Worm (Caenorhabditis elegans): ENCODE results near the gene F35H10.2.

Gene F35H10.2

DNA sequence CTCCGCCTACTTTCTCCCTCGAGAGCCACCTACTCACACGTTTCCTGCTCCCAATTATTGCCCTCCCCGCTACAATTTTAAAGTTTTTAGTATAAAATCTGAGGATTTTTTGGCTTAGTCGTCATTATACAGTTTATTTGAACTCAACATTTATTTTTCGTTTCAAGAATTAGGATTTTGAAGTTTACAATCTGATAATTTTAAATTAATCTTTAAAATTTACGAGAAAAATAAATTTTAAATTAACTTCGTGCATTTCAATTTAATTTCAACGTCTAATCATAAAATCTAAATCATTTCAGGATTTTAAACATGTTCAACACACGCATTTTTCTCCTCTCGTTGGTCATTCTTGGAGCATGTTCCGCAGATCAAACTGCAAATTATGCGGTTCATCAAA, at the start of gene F35H10.2:
Gene F35H10.2, plus strand, starts transcription at position 301 of the 400 bp plus-strand sequence.
- TF ChIP-seq unc-62 (GFP tag; optimal IDR thresholded peaks at IDR 0.05) = no peak

DNA sequence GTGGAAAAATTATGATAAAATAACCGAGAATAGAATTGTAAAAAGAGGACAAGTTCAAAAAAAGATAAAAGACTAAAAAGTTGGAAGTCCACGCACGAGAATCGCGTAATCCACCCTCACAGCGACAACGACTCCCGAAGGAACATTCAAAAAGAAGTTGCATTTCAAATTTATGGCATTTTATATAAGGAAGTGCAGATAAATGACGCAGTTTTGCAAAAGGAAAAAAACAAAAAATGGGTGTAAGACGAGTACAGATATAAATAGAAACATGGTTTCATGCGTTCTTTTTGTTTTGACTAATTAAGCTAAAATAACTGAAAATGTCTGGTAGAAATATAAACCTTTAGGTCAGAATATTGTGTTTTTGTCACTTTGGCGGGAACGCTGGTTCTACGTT, 45.8 kb upstream of the F35H10.2 start:
- no peak for TF ChIP-seq unc-62 (GFP tag; optimal IDR thresholded peaks at IDR 0.05)

DNA sequence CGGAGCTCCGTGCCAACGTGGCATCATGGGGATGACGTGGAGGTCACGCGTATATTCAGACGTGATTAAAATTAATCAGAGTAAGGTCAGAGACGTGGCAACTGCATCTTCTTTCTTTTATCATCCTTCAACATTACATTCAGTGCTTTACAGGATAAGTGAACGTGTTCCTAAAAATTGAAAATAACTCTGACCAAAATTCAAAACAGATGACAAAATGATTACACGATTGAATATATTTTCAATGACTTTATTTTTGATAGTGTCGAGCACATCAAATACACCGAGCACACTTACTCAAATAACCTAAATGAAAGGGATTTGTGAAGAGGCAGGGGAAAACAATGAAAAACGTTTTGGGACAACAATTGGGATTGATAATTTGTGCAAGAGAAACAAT, 42.7 kb upstream of the F35H10.2 start, which contains the start of gene K07H8.9:
Gene K07H8.9, minus strand, starts transcription at position 125 of the 400 bp plus-strand sequence.
- TF ChIP-seq unc-62 (GFP tag; optimal IDR thresholded peaks at IDR 0.05) = no peak

DNA sequence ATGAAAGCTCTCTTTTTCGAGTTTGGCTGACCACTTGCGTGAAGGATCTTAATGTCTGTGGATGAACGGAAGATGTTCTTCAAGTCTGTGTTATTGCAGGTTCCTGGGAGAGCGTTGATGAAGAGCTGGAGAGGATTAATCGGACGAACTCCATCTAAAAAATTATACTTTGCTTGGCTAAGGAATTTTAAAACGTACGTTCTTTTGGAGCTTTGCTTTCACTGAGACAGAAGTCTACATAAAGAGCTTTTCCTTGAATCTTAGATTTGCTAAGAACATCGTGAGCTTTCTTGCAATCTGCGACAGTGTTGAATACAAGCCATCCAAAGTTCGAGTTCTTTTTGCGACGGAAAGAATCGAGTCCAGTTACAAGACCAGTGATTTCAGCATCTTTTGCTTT, 41.7 kb upstream of the F35H10.2 start:
- TF ChIP-seq unc-62 (GFP tag; optimal IDR thresholded peaks at IDR 0.05) = no peak

DNA sequence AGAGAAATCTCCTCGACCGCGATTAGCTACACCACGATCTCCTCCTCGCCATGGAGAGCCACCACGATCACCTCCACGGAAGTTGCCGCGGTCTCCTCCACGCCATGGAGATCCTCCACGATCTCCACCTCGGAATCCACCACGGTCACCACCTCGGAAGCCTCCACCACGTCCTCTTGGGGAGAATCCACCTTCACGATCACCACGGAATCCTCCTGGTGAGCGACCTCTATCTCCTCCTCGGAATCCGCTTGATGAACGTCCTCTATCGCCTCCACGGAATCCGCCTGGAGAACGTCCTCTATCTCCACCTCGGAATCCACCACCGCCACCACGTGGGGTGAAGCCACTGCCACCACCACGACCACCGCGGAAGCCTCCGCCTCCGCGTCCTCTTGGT, 39.9 kb upstream of the F35H10.2 start:
- no peak for TF ChIP-seq unc-62 (GFP tag; optimal IDR thresholded peaks at IDR 0.05)

DNA sequence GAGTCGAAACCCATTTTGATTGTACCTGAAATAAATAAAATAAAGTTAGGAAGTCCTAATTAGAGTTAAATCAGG, 39.7 kb upstream of the F35H10.2 start, which contains the start of gene nucl-1:
Gene nucl-1, minus strand, starts transcription at position 26 of the 75 bp plus-strand sequence.
- TF ChIP-seq unc-62 (GFP tag; optimal IDR thresholded peaks at IDR 0.05) = no peak

DNA sequence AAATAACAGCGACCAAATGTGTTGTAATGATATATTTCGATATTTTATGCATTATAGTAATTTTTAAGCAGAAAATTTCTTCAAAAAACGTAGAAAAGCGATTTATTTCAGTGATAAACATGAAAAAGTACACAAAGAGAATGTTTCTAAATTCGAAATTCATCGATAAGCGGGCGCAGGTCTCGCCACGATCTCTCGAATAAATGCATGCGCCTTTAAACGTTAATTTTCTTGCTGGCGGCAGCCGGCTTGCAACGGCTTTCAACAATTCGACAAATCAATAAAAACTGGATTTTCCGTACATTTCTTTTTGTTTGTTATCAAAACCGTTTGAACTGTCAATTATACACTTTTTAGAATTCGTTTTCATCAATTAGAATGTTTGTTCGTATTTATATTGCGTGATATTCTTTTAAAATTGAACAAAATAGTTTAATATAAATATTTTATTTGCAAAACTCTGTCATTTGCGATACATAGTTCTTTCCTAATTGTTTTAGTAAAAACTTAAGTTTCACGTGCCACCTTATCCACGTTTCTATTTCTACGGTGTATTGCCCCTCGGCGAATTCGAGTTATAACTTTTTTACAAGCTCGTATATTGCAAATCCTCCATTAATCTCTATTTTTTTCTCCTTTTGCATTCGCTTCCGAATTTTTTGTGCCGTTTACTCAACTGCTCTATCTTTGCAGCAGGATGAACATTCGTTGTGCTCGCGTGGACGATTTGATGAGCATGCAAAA, 39.3 kb upstream of the F35H10.2 start, which contains the start of gene daf-31:
Gene daf-31, plus strand, starts transcription at position 694 of the 744 bp plus-strand sequence.
- no peak for TF ChIP-seq unc-62 (GFP tag; optimal IDR thresholded peaks at IDR 0.05)

DNA sequence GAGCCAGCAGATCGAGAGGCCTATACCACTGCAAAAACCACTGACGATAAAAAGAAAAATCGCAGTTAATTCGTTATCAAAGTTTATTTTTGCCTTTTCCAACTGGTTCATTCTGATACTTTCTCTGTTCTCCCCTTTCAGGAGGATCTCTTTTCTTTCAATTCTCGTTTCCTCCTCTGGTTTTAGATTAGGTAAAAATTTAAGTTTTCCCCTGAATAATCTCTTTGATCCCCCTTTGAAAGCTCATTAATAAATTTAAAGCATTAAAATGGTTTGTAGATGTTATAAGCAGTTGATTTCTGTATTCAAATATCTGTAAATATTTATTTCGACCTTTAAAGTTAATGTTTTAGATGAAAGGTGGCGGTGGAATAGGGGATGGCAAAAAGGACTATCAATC, 37.8 kb upstream of the F35H10.2 start, which contains the start of gene K07H8.2:
Gene K07H8.2, plus strand, starts transcription at position 301 of the 400 bp plus-strand sequence.
- no peak for TF ChIP-seq unc-62 (GFP tag; optimal IDR thresholded peaks at IDR 0.05)

DNA sequence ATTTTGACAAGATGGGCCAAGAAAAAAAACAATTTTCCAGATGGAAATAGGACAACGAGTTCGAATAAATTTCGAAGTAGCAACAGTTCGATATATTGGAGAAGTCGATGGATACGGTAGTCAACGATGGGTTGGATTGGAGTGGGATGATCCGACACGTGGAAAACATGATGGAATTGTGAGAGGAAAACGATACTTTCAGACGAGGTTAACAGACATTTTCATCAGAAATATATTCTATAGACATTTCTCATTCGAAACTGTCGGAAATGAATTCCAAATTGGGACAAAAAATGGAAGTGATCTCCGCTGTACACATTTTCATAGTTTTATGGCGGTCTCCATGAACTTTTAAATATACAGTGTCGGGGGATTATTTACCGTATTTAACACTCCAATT, 34.4 kb upstream of the F35H10.2 start, which contains the start of gene tbce-1:
Gene tbce-1, plus strand, starts transcription at position 41 of the 400 bp plus-strand sequence.
- no peak for TF ChIP-seq unc-62 (GFP tag; optimal IDR thresholded peaks at IDR 0.05)

DNA sequence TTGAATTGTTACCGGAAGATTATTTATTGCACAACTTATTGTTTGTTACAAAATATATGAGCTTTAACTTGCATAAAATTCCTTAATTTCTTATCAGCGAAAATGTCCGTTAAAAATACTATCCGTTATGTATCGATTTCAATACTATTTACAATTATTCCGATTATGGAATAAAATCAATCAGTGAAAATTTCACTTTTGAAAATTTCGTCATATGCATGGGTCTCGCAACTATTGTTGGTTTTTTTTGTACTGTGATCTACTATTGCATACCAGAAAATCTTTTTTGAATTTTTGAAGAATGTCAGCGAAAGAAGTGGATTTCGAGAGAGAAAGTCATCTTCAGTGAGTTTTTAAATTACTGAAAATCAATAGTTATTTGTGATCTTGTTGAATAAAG, 31.8 kb upstream of the F35H10.2 start, which contains the start of gene nprl-3:
Gene nprl-3, plus strand, starts transcription at position 301 of the 400 bp plus-strand sequence.
- TF ChIP-seq unc-62 (GFP tag; optimal IDR thresholded peaks at IDR 0.05) = no peak

DNA sequence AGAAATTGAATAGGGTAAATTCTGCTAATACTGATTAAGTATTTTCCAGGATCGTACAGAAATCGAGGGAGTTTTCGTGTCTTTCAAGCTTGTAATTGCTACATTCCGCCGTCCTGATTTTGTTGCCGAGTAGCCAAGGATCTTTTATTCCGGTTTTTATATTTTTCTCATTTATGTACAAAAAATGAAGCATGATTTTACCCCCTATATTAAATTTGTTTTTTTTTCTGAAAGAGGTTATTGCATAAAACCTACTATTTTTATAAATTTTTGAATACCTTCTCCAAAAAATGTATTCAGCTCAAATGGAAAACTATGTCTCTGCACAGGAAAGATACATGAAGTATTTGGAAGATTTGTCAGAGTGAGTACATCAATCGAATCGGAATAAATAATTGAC, 29.4 kb upstream of the F35H10.2 start, which contains the start of gene F35H10.6:
Gene F35H10.6, plus strand, starts transcription at position 301 of the 400 bp plus-strand sequence.
- TF ChIP-seq unc-62 (GFP tag; optimal IDR thresholded peaks at IDR 0.05) = no peak

DNA sequence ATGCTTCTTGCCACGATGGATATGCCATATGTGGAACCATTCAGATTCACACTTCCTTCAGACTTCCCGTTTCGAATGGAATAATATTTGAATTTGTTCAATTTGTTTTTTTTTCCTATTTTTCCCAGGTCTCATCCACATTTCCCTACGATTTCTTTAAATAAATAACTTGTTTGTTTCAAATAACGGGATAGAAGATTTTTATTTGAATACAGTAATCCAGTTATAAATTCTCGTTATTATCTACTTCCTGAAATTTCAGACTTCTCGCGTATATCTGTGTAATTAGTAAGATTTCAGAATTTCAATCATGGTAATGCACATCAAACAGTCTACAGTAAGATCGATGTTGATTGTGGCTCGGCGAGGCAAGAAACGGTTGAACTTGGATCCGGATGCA, 28.5 kb upstream of the F35H10.2 start, which contains the start of gene F35H10.5:
Gene F35H10.5, plus strand, starts transcription at position 301 of the 400 bp plus-strand sequence.
- TF ChIP-seq unc-62 (GFP tag; optimal IDR thresholded peaks at IDR 0.05) = no peak

DNA sequence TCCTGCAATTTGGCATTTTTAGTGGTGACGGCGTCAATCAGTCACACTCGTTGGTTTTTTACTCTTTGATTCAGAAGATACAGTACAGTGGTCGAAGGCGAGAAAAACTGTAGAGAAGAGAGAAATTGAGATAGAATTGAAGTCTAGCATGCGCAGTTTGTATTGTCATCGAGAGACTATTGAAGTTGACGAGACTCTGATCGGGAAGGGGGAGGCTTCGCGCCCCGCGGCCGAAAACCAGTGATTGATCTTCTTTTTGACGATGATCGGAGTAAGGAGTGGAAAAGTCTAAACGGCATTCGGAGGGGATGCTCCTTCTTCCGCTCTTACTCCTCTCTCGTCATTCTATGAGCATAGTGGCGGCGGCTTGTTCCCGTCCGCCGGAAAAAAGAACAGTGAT, 27.1 kb upstream of the F35H10.2 start:
- TF ChIP-seq unc-62 (GFP tag; optimal IDR thresholded peaks at IDR 0.05) = no peak

DNA sequence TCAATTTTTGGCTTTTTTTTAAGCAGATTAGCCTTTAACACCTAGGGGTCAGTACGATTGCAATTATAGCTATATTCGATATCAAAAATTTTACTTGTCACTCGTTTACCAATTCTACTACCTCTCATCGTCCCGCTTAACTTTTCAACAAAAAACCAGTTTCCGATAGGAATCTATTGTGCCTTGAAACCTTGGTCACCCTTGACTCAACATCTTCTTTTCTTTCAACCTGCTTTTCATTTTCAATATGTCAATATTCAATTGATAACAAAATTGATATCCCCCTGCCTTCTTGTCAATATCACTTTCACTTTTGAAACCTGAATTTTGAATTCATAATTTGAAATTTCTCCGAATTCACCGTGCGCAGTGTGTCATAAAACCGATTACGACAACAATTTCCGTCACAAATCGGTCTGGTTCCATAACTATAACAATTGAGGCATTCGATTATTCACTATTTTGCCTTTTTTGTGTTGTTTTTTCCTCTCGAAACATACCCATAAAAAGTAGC, 26.3 kb upstream of the F35H10.2 start:
- no peak for TF ChIP-seq unc-62 (GFP tag; optimal IDR thresholded peaks at IDR 0.05)

DNA sequence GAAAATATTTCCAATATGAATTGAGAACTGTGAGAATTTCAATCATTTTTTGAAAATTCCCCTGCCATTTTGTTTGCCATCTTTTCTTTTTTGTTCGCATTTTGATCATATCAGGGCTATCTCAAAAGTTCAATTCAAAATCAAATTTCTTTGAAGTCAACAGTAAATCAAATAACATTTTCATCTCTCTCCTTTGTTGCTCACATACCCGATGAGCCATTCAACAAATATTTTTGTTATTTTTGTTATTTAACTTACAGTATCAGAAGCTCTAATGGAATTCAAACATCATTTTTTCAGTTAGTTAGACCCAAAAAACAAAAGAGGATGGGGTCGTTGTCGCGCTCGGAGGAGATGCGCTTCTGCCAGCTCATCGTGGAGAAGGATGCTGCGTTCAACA, 25.3 kb upstream of the F35H10.2 start, which contains the start of gene vha-5:
Gene vha-5, plus strand, starts transcription at position 301 of the 400 bp plus-strand sequence.
- no peak for TF ChIP-seq unc-62 (GFP tag; optimal IDR thresholded peaks at IDR 0.05)

DNA sequence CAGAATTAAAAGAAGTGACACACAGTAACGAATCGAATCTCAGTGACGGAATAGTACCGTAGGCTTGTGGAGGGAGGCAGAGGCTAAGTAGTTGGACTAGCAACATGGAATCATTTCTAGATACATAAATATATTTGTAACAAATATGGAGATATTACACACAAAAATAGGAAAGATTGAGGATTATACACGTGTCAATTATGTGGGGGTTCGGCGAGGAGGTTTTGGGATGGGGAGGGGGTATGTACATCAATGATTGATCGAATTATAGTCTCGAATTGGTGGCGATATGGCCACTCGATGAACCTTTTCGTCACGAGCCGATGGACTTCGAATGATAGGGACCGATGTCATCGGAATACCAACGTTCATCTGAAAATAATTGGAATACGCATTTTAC, 21.6 kb upstream of the F35H10.2 start:
- TF ChIP-seq unc-62 (GFP tag; optimal IDR thresholded peaks at IDR 0.05) = no peak

DNA sequence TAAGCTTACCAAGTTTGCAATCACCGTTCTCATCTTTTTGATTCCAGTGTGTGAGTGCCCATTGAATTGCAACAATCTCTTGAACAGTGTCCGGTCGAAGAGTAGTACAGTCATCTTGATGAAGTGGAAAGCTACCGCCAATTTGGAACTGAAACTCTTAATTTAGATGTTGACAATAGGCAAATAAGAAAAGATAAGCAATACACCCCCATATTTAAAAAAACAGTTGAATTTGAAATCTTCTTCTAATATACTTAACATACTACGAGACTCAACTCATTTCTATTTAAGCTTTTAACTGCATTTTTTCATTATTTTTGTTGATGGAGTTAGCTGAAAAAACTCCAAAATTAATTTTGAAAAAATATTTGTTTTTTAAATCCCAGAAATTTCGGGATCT, 16.9 kb upstream of the F35H10.2 start:
- no peak for TF ChIP-seq unc-62 (GFP tag; optimal IDR thresholded peaks at IDR 0.05)
